Worm (Caenorhabditis elegans) whole organism, L1 larva: ENCODE measurements around the gene srt-23.

ENCODE experiments used
- C34B4.2 ChIP-seq: sonication (generic microtip); optimal IDR thresholded peaks from 2 replicates; lab custom pipeline; 2017; ENCODE audit warnings: mild to moderate bottlenecking, missing genetic modification characterization, missing compliant biosample characterization
- aha-1 ChIP-seq: fragments of 150-350 bp; optimal IDR thresholded peaks from 2 replicates; lab custom pipeline; 2014; ENCODE audit warnings: missing biosample characterization, missing genetic modification characterization
- ces-1 ChIP-seq: fragments of 150-350 bp; optimal IDR thresholded peaks from 2 replicates; lab custom pipeline; 2014; ENCODE audit warnings: missing biosample characterization, missing genetic modification reagents, missing genetic modification characterization
- dsc-1 ChIP-seq: sonication (generic microtip); optimal IDR thresholded peaks from 2 replicates; lab custom pipeline; 2016; ENCODE audit warnings: mild to moderate bottlenecking, missing genetic modification characterization, missing compliant biosample characterization
- efl-1 ChIP-seq, 4 experiments: fragments of 150-350 bp; optimal IDR thresholded peaks in 3 of 4; peaks in 1 of 4; 1 replicate in 1 of 4; 2 replicates in 3 of 4; lab custom pipeline; 2014; ENCODE audit warnings: missing biosample characterization in 2 of 4, missing genetic modification characterization in 2 of 4, missing genetic modification reagents in 2 of 4
- fkh-10 ChIP-seq: sonication (generic microtip); optimal IDR thresholded peaks from 2 replicates; lab custom pipeline; 2017; ENCODE audit warnings: missing biosample characterization, missing genetic modification reagents, missing genetic modification characterization
- fkh-4 ChIP-seq: sonication (generic microtip); optimal IDR thresholded peaks from 2 replicates; lab custom pipeline; 2016; ENCODE audit warnings: missing compliant biosample characterization, missing genetic modification characterization, borderline replicate concordance
- fos-1 ChIP-seq: fragments of 150-350 bp; optimal IDR thresholded peaks from 2 replicates; lab custom pipeline; 2014; ENCODE audit warnings: missing biosample characterization, missing genetic modification characterization
- hlh-4 ChIP-seq: sonication (generic microtip); optimal IDR thresholded peaks from 2 replicates; lab custom pipeline; 2016; ENCODE audit warnings: mild to moderate bottlenecking, missing genetic modification characterization, missing compliant biosample characterization
- irx-1 ChIP-seq: sonication (generic microtip); optimal IDR thresholded peaks from 2 replicates; lab custom pipeline; 2016; ENCODE audit warnings: missing genetic modification characterization, missing compliant biosample characterization
- isw-1 ChIP-seq: fragments of 200-800 bp; sonication (Bioruptor generic); IDR thresholded peaks from 2 replicates; pipeline ENCODE4 v1.3.6; 2022; ENCODE audit warnings: missing genetic modification characterization, missing compliant biosample characterization
- lin-13 ChIP-seq: fragments of 150-350 bp; optimal IDR thresholded peaks from 2 replicates; lab custom pipeline; 2014; ENCODE audit warnings: missing biosample characterization, missing genetic modification reagents, missing genetic modification characterization
- lin-35 ChIP-seq, 2 experiments: fragments of 150-350 bp; optimal IDR thresholded peaks; 2 replicates each; lab custom pipeline; 2014; ENCODE audit warnings: missing biosample characterization in 2 of 2, missing genetic modification characterization in 2 of 2, missing genetic modification reagents in 2 of 2
- lin-39 ChIP-seq: fragments of 150-350 bp; optimal IDR thresholded peaks from 2 replicates; lab custom pipeline; 2014; ENCODE audit warnings: missing biosample characterization, missing genetic modification reagents, missing genetic modification characterization
- nhr-11 ChIP-seq: fragments of 150-350 bp; optimal IDR thresholded peaks from 2 replicates; lab custom pipeline; 2014; ENCODE audit warnings: missing biosample characterization, missing genetic modification characterization
- nhr-237 ChIP-seq: fragments of 150-350 bp; optimal IDR thresholded peaks from 2 replicates; lab custom pipeline; 2014; ENCODE audit warnings: missing biosample characterization, missing genetic modification characterization
- nhr-85 ChIP-seq: sonication (generic microtip); peaks from one replicate; lab custom pipeline; 2016; ENCODE audit warnings: missing genetic modification characterization, inconsistent platforms, missing compliant biosample characterization
- pag-3 ChIP-seq: sonication (generic microtip); optimal IDR thresholded peaks from 2 replicates; lab custom pipeline; 2017; ENCODE audit warnings: missing genetic modification characterization, mild to moderate bottlenecking, missing compliant biosample characterization, antibody characterized with exemption, borderline replicate concordance; ENCODE audit not compliant: insufficient read depth
- pax-3 ChIP-seq: fragments of 200-800 bp; sonication (Bioruptor generic); optimal IDR thresholded peaks from 2 replicates; lab custom pipeline; 2018; ENCODE audit warnings: mild to moderate bottlenecking, missing genetic modification characterization, moderate library complexity, missing compliant biosample characterization
- pqm-1 ChIP-seq: sonication (generic microtip); optimal IDR thresholded peaks from 3 replicates; lab custom pipeline; 2017; ENCODE audit warnings: missing biosample characterization, missing genetic modification characterization
- swsn-7 ChIP-seq: sonication (generic microtip); optimal IDR thresholded peaks from 2 replicates; lab custom pipeline; 2016; ENCODE audit warnings: missing genetic modification characterization, missing compliant biosample characterization
- tbx-2 ChIP-seq: sonication (generic microtip); optimal IDR thresholded peaks from 2 replicates; lab custom pipeline; 2016; ENCODE audit warnings: missing genetic modification characterization, missing compliant biosample characterization
- unc-86 ChIP-seq: sonication (generic microtip); optimal IDR thresholded peaks from 2 replicates; lab custom pipeline; 2016; ENCODE audit warnings: missing genetic modification characterization, missing compliant biosample characterization
- zag-1 ChIP-seq: fragments of 150-350 bp; optimal IDR thresholded peaks from 2 replicates; lab custom pipeline; 2014; ENCODE audit warnings: missing biosample characterization, missing genetic modification characterization
- ztf-4 ChIP-seq: fragments of 150-350 bp; optimal IDR thresholded peaks from 2 replicates; lab custom pipeline; 2014; ENCODE audit warnings: missing biosample characterization, missing genetic modification characterization

srt-23 gene

DNA sequence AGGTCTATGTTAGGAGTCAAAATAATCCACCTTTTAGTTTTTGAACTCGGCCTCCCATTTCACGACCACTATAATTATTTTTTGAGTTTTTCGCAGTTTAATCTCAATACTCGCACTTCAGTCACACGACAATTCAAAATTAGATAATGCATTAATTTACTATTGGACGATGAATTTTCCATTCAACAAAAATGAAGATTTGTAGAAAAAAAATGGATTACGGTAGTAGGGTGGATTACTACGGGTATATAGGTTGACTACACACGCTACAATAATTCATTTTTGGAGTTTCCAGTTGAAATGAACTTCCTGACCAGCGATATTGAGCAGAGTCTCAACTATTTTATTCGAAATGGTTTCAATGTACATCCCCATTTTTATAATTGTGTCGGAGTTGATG is at the start of gene srt-23:
Gene srt-23 (plus strand): TSS at position 301 of the 400 bp plus-strand sequence.
- TF ChIP-seq swsn-7 (tag; lab: Kevin White, UChicago) (no peak), zag-1 (tag; lab: Kevin White, UChicago) (no peak)
- TF ChIP-seq, all 84 proteins: peak for 0

- TF ChIP-seq aha-1 = no peak
- TF ChIP-seq efl-1 (optimal IDR thresholded peaks at IDR 0.05; lab: Kevin White, UChicago) = no peak
- TF ChIP-seq efl-1 (GFP tag; optimal IDR thresholded peaks at IDR 0.05 in 1 of 2; lab: Kevin White, UChicago) = peak in 1 of 2 experiments; percentile 60
Measured at ce11 chrIV:707635-708034, 48.9 kb upstream of the srt-23 start, which contains the start of gene cutl-26. cutl-26 (minus strand) TSS chrIV:707735.

ce11 chrIV:715433-715832 is 41.1 kb upstream of the srt-23 start:
- no peak for TF ChIP-seq pax-3 (tag; lab: Kevin White, UChicago)
- TF ChIP-seq fkh-10 (GFP tag; lab: Kevin White, UChicago) = no peak
- no peak for TF ChIP-seq C34B4.2 (tag; lab: Kevin White, UChicago)
- no peak for TF ChIP-seq nhr-85
- no peak for TF ChIP-seq swsn-7 (tag; lab: Kevin White, UChicago)
- TF ChIP-seq ces-1 (GFP tag; lab: Kevin White, UChicago) = no peak
- TF ChIP-seq nhr-237 (tag; lab: Kevin White, UChicago) = no peak
- TF ChIP-seq tbx-2 (tag; lab: Kevin White, UChicago) = no peak

ce11 chrIV:716323-716722 is 40.2 kb upstream of the srt-23 start, which contains the start of gene clec-164:
clec-164 (plus strand) TSS chrIV:716623.
- TF ChIP-seq unc-86 = no peak
- TF ChIP-seq, all 84 proteins: peak for 0

ce11 chrIV:719351-719750 is 37.2 kb upstream of the srt-23 start, which contains the start of gene Y55F3C.10:
Y55F3C.10 (minus strand) TSS chrIV:719451.
- TF ChIP-seq efl-1 (optimal IDR thresholded peaks at IDR 0.05; lab: Kevin White, UChicago) = no peak
- peak in 1 of 2 experiments; percentile 89 for TF ChIP-seq efl-1 (GFP tag; optimal IDR thresholded peaks at IDR 0.05 in 1 of 2; lab: Kevin White, UChicago)
- TF ChIP-seq aha-1 = no peak

- TF ChIP-seq efl-1 (optimal IDR thresholded peaks at IDR 0.05; lab: Kevin White, UChicago) (no peak), efl-1 (GFP tag; optimal IDR thresholded peaks at IDR 0.05 in 1 of 2; lab: Kevin White, UChicago) (peak in 1 of 2 experiments; percentile 24), nhr-11 (tag; lab: Kevin White, UChicago) (no peak), isw-1 (GFP tag; lab: Robert Waterston, UW) (no peak), dsc-1 (tag; lab: Kevin White, UChicago) (peak; percentile 61)
Measured at ce11 chrIV:728095-728494, 28.4 kb upstream of the srt-23 start, which contains the start of gene Y55F3C.9. Y55F3C.9 (minus strand) TSS chrIV:728195.

ce11 chrIV:730937-731336 is 25.6 kb upstream of the srt-23 start, which contains the start of gene srt-24:
srt-24 (minus strand) TSS chrIV:731037.
- TF ChIP-seq fkh-10 (GFP tag; lab: Kevin White, UChicago) = no peak
- no peak for TF ChIP-seq lin-13 (GFP tag; lab: Kevin White, UChicago)
- TF ChIP-seq zag-1 (tag; lab: Kevin White, UChicago) = no peak
- no peak for TF ChIP-seq aha-1
- no peak for TF ChIP-seq pqm-1 (tag; lab: Kevin White, UChicago)
- no peak for TF ChIP-seq dsc-1 (tag; lab: Kevin White, UChicago)
- no peak for TF ChIP-seq hlh-4 (tag; lab: Kevin White, UChicago)
- TF ChIP-seq nhr-85 = no peak
- no peak for TF ChIP-seq swsn-7 (tag; lab: Kevin White, UChicago)
- TF ChIP-seq lin-35 (GFP tag; optimal IDR thresholded peaks at IDR 0.05; lab: Kevin White, UChicago) = no peak
- TF ChIP-seq pag-3 (tag; lab: Kevin White, UChicago) = no peak
- TF ChIP-seq tbx-2 (tag; lab: Kevin White, UChicago) = no peak
- TF ChIP-seq C34B4.2 (tag; lab: Kevin White, UChicago) = no peak
- TF ChIP-seq fkh-4 (tag; lab: Kevin White, UChicago) = no peak
- no peak for TF ChIP-seq ztf-4 (tag; lab: Kevin White, UChicago)
- no peak for TF ChIP-seq irx-1 (tag; lab: Kevin White, UChicago)
- TF ChIP-seq fos-1 (tag; lab: Kevin White, UChicago) = no peak

ce11 chrIV:736447-736846 is 20.1 kb upstream of the srt-23 start, which contains the start of gene kvs-5:
kvs-5 (plus strand) TSS chrIV:736747.
- peak; percentile 41 for TF ChIP-seq nhr-85
- TF ChIP-seq lin-39 (tag; lab: Kevin White, UChicago) = no peak
